Comparison of ENCODE assay signal across 3 fruit fly cellular contexts in the genomic region with DNA sequence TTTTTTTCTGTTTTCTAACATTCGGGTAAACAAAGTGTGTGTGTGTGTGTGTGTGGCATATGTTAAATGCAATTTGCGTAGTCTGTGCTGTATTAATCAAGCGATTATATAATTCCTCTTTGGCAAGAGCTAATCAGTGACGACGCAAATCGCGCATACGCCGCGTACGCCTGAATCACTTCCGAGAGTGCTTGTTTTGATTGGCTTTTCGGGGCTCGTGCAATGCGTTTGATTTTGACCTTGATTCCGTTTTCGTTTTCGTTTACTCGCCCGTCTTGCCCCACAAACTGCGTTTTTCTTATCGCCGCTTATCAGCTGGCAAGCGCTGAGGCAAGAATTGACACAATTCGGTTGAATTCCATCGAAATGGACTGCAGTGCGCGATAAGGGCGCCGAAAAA.
A peak's percentile ranks its signal among the peaks of the same experiment; 100 is the strongest.
TF ChIP-seq lines count a peak whose summit lies in the region.

No protein-coding gene starts in this region.

- TF ChIP-seq CTCF in whole organism, embryonic (GFP tag; optimal IDR thresholded peaks at IDR 0.05; lab: Kevin White, UChicago): no peak

TF ChIP-seq in whole organism, embryonic, 481 proteins besides CTCF, POLR2A, EP300 and RAD21 (continues in another document):
- no peak for TF ChIP-seq Hr3 (GFP tag; optimal IDR thresholded peaks at IDR 0.05; lab: Kevin White, UChicago)
- no peak for TF ChIP-seq lov (optimal IDR thresholded peaks at IDR 0.05; lab: Kevin White, UChicago)
- TF ChIP-seq lov (GFP tag; IDR thresholded peaks at IDR 0.05; lab: Robert Waterston, UW): no peak
- TF ChIP-seq lbe (GFP tag; optimal IDR thresholded peaks at IDR 0.05; lab: Kevin White, UChicago): no peak
- TF ChIP-seq run (tag; optimal IDR thresholded peaks at IDR 0.05; lab: Kevin White, UChicago): no peak
- peak; percentile 3 for TF ChIP-seq kay (GFP tag; optimal IDR thresholded peaks at IDR 0.05; lab: Kevin White, UChicago)
- TF ChIP-seq PHDP (tag; optimal IDR thresholded peaks at IDR 0.05; lab: Kevin White, UChicago): no peak
- TF ChIP-seq crol (GFP tag; IDR thresholded peaks at IDR 0.05; lab: Robert Waterston, UW): peak; percentile 60; the same call in 1 of the 2 replicates
- TF ChIP-seq CG8290 (GFP tag; optimal IDR thresholded peaks at IDR 0.05; lab: Kevin White, UChicago): no peak
- TF ChIP-seq CG8290 (tag; optimal IDR thresholded peaks at IDR 0.05; lab: Kevin White, UChicago): no peak
- no peak for TF ChIP-seq pan (optimal IDR thresholded peaks at IDR 0.05; lab: Kevin White, UChicago)
- TF ChIP-seq pan (GFP tag; optimal IDR thresholded peaks at IDR 0.05 in 1 of 2, IDR thresholded peaks at IDR 0.05 in 1 of 2): peak in 1 of 2 experiments; percentile 47
- no peak for TF ChIP-seq CG15073 (GFP tag; optimal IDR thresholded peaks at IDR 0.05; lab: Kevin White, UChicago)
- peak; percentile 35 for TF ChIP-seq CG13624 (GFP tag; optimal IDR thresholded peaks at IDR 0.05; lab: Kevin White, UChicago)
- TF ChIP-seq CG7271 (tag; optimal IDR thresholded peaks at IDR 0.05; lab: Kevin White, UChicago): no peak
- peak; percentile 99 for TF ChIP-seq chinmo (GFP tag; IDR thresholded peaks at IDR 0.05; lab: Robert Waterston, UW; ENCODE audit: partially characterized antibody)
- TF ChIP-seq abd-A (tag; optimal IDR thresholded peaks at IDR 0.05; lab: Kevin White, UChicago): no peak
- no peak for TF ChIP-seq CG11696 (GFP tag; IDR thresholded peaks at IDR 0.05; lab: Robert Waterston, UW)
- TF ChIP-seq Dbx (GFP tag; IDR thresholded peaks at IDR 0.05; lab: Robert Waterston, UW): 0 out of 3 replicates have a peak, but pooled peaks have one; percentile 8
- TF ChIP-seq NC2α (GFP tag; optimal IDR thresholded peaks at IDR 0.05; lab: Kevin White, UChicago): no peak
- TF ChIP-seq cad (GFP tag; optimal IDR thresholded peaks at IDR 0.05; lab: Kevin White, UChicago): no peak
- peak; percentile 32; the same call in 1 of the 2 replicates for TF ChIP-seq GATAe (GFP tag; conservative IDR thresholded peaks at IDR 0.05; lab: Robert Waterston, UW)
- TF ChIP-seq CG17568 (GFP tag; optimal IDR thresholded peaks at IDR 0.05; lab: Kevin White, UChicago): no peak
- no peak for TF ChIP-seq dimm (GFP tag; IDR thresholded peaks at IDR 0.05; lab: Robert Waterston, UW)
- peak; percentile 33 for TF ChIP-seq Blimp-1 (GFP tag; optimal IDR thresholded peaks at IDR 0.05; lab: Kevin White, UChicago)
- TF ChIP-seq CG15601 (tag; optimal IDR thresholded peaks at IDR 0.05; lab: Kevin White, UChicago): no peak
- peak; percentile 5 for TF ChIP-seq CG34376 (GFP tag; optimal IDR thresholded peaks at IDR 0.05; lab: Kevin White, UChicago)
- peak; percentile 71 for TF ChIP-seq CG7372 (GFP tag; IDR thresholded peaks at IDR 0.05; lab: Robert Waterston, UW)
- TF ChIP-seq Nf-YC (tag; optimal IDR thresholded peaks at IDR 0.05; lab: Kevin White, UChicago): peak; percentile 71

TF ChIP-seq in whole organism, prepupa, 60 proteins besides CTCF, POLR2A, EP300 and RAD21:
- TF ChIP-seq vri (GFP tag; optimal IDR thresholded peaks at IDR 0.05; lab: Kevin White, UChicago) (peak; percentile 89), Eip78C (GFP tag; lab: Kevin White, UChicago) (no peak), Eip93F (GFP tag; optimal IDR thresholded peaks at IDR 0.05; lab: Kevin White, UChicago) (peak; percentile 50)

TF ChIP-seq in whole organism, wandering third instar larva, 38 proteins besides CTCF, POLR2A, EP300 and RAD21:
- no peak for TF ChIP-seq jim (GFP tag; optimal IDR thresholded peaks at IDR 0.05; lab: Kevin White, UChicago)
- no peak for TF ChIP-seq Vsx2 (GFP tag; optimal IDR thresholded peaks at IDR 0.05; lab: Kevin White, UChicago; ENCODE audit: partially characterized antibody)
- TF ChIP-seq h (GFP tag; optimal IDR thresholded peaks at IDR 0.05; lab: Kevin White, UChicago): peak; percentile 82
- no peak for TF ChIP-seq Abd-B (GFP tag; optimal IDR thresholded peaks at IDR 0.05; lab: Kevin White, UChicago)
- no peak for TF ChIP-seq Rel (GFP tag; optimal IDR thresholded peaks at IDR 0.05; lab: Kevin White, UChicago)
- no peak for TF ChIP-seq Rel (tag; optimal IDR thresholded peaks at IDR 0.05; lab: Kevin White, UChicago)
- TF ChIP-seq pan (optimal IDR thresholded peaks at IDR 0.05; lab: Kevin White, UChicago): no peak
- no peak for TF ChIP-seq dsf (GFP tag; optimal IDR thresholded peaks at IDR 0.05; lab: Kevin White, UChicago; ENCODE audit: borderline replicate concordance)
- no peak for TF ChIP-seq Dif (GFP tag; optimal IDR thresholded peaks at IDR 0.05; lab: Kevin White, UChicago; ENCODE audit: partially characterized antibody)
- TF ChIP-seq sv (GFP tag; optimal IDR thresholded peaks at IDR 0.05; lab: Kevin White, UChicago): no peak
TF ChIP-seq in whole organism, wandering third instar larva: peak in this region for 1.
